Worm (Caenorhabditis elegans) whole organism, L2 larva: ENCODE measurements around the gene spex-3.

ENCODE experiments used
- C34F6.9 ChIP-seq: fragments of 150-350 bp; optimal IDR thresholded peaks from 2 replicates; lab custom pipeline; 2014; ENCODE audit warnings: missing biosample characterization, missing genetic modification characterization
- R02D3.7 ChIP-seq: fragments of 150-350 bp; optimal IDR thresholded peaks from 2 replicates; lab custom pipeline; 2014; ENCODE audit warnings: missing biosample characterization, missing genetic modification characterization
- Y55F3AM.14 ChIP-seq: fragments of 200-800 bp; sonication (Bioruptor generic); optimal IDR thresholded peaks from 2 replicates; lab custom pipeline; 2018; ENCODE audit warnings: mild to moderate bottlenecking, missing genetic modification characterization, missing compliant biosample characterization
- ZK546.5 ChIP-seq: sonication (generic microtip); optimal IDR thresholded peaks from 2 replicates; lab custom pipeline; 2017; ENCODE audit warnings: missing biosample characterization, missing genetic modification characterization
- alr-1 ChIP-seq: fragments of 150-350 bp; optimal IDR thresholded peaks from 2 replicates; lab custom pipeline; 2014; ENCODE audit warnings: missing biosample characterization, missing genetic modification characterization
- ceh-16 ChIP-seq: fragments of 150-350 bp; optimal IDR thresholded peaks from 2 replicates; lab custom pipeline; 2014; ENCODE audit warnings: missing biosample characterization, missing genetic modification characterization
- ceh-82 ChIP-seq: fragments of 150-350 bp; optimal IDR thresholded peaks from 2 replicates; lab custom pipeline; 2014; ENCODE audit warnings: missing biosample characterization, missing genetic modification characterization
- crh-2 ChIP-seq: sonication (generic microtip); optimal IDR thresholded peaks from 2 replicates; lab custom pipeline; 2017; ENCODE audit warnings: missing biosample characterization, missing genetic modification characterization
- dmd-4 ChIP-seq: sonication (generic microtip); optimal IDR thresholded peaks from 2 replicates; lab custom pipeline; 2017; ENCODE audit warnings: missing biosample characterization, missing genetic modification characterization
- egl-27 ChIP-seq: sonication (generic microtip); optimal IDR thresholded peaks from 3 replicates; lab custom pipeline; 2017; ENCODE audit warnings: missing biosample characterization, missing genetic modification reagents, missing genetic modification characterization
- elt-1 ChIP-seq: fragments of 150-350 bp; optimal IDR thresholded peaks from 2 replicates; lab custom pipeline; 2014; ENCODE audit warnings: missing biosample characterization, missing genetic modification characterization
- lin-13 ChIP-seq: fragments of 150-350 bp; optimal IDR thresholded peaks from 2 replicates; lab custom pipeline; 2014; ENCODE audit warnings: missing biosample characterization, missing genetic modification reagents, missing genetic modification characterization
- lsy-2 ChIP-seq, 2 experiments: fragments of 150-350 bp in 1 of 2; sonication (generic microtip) in 1 of 2; optimal IDR thresholded peaks; 2 replicates each; lab custom pipeline; 2014 to 2017; ENCODE audit warnings: missing biosample characterization in 2 of 2, missing genetic modification characterization in 2 of 2
- nhr-10 ChIP-seq: sonication (generic microtip); optimal IDR thresholded peaks from 2 replicates; lab custom pipeline; 2017; ENCODE audit warnings: missing biosample characterization, missing genetic modification characterization
- nhr-11 ChIP-seq: fragments of 150-350 bp; optimal IDR thresholded peaks from 2 replicates; lab custom pipeline; 2014; ENCODE audit warnings: missing biosample characterization, missing genetic modification characterization
- nhr-12 ChIP-seq: fragments of 150-350 bp; optimal IDR thresholded peaks from 2 replicates; lab custom pipeline; 2014; ENCODE audit warnings: missing biosample characterization, missing genetic modification characterization
- nhr-21 ChIP-seq: fragments of 150-350 bp; optimal IDR thresholded peaks from 2 replicates; lab custom pipeline; 2014; ENCODE audit warnings: missing biosample characterization, missing genetic modification characterization
- nhr-25 ChIP-seq: fragments of 150-350 bp; sonication (generic microtip); optimal IDR thresholded peaks from 3 replicates; lab custom pipeline; 2014; ENCODE audit warnings: missing biosample characterization, missing genetic modification characterization
- nhr-6 ChIP-seq: fragments of 150-350 bp; optimal IDR thresholded peaks from 2 replicates; lab custom pipeline; 2014; ENCODE audit warnings: missing biosample characterization, missing genetic modification characterization
- peb-1 ChIP-seq: fragments of 150-350 bp; optimal IDR thresholded peaks from 2 replicates; lab custom pipeline; 2014; ENCODE audit warnings: missing biosample characterization, missing genetic modification characterization
- sem-4 ChIP-seq: fragments of 150-350 bp; optimal IDR thresholded peaks from 2 replicates; lab custom pipeline; 2014; ENCODE audit warnings: missing biosample characterization, missing genetic modification reagents, missing genetic modification characterization
- skn-1 ChIP-seq: sonication (generic microtip); optimal IDR thresholded peaks from 2 replicates; lab custom pipeline; 2017; ENCODE audit warnings: missing biosample characterization, missing genetic modification characterization
- sma-3 ChIP-seq: sonication (generic microtip); optimal IDR thresholded peaks from 2 replicates; lab custom pipeline; 2016; ENCODE audit warnings: missing genetic modification reagents, missing genetic modification characterization, missing compliant biosample characterization
- sma-9 ChIP-seq, 2 experiments: fragments of 150-350 bp in 1 of 2; sonication (generic microtip) in 1 of 2; optimal IDR thresholded peaks; 2 replicates each; lab custom pipeline; 2014 to 2016; ENCODE audit warnings: missing genetic modification characterization in 2 of 2, mild to moderate bottlenecking in 1 of 2, missing biosample characterization in 1 of 2, missing compliant biosample characterization in 1 of 2, missing genetic modification reagents in 1 of 2, moderate library complexity in 1 of 2
- snpc-4 ChIP-seq: fragments of 150-350 bp; optimal IDR thresholded peaks from 2 replicates; lab custom pipeline; 2014; ENCODE audit warnings: missing biosample characterization, missing genetic modification characterization
- unc-55 ChIP-seq: fragments of 150-350 bp; sonication (generic microtip); optimal IDR thresholded peaks from 3 replicates; lab custom pipeline; 2014; ENCODE audit warnings: missing biosample characterization, missing genetic modification reagents, missing genetic modification characterization
- unc-62 ChIP-seq: fragments of 150-350 bp; optimal IDR thresholded peaks from 2 replicates; lab custom pipeline; 2014; ENCODE audit warnings: missing biosample characterization, missing genetic modification reagents, missing genetic modification characterization
- zag-1 ChIP-seq: fragments of 150-350 bp; optimal IDR thresholded peaks from 2 replicates; lab custom pipeline; 2014; ENCODE audit warnings: missing biosample characterization, missing genetic modification characterization
- ztf-4 ChIP-seq: fragments of 150-350 bp; optimal IDR thresholded peaks from 2 replicates; lab custom pipeline; 2014; ENCODE audit warnings: missing biosample characterization, missing genetic modification characterization

Gene spex-3

ce11 chrIII:1702337-1702736 lies at the start of gene spex-3:
Gene spex-3 (minus strand): TSS chrIII:1702437.
- TF ChIP-seq nhr-12 (tag; lab: Kevin White, UChicago) (no peak), sma-3 (GFP tag; lab: Kevin White, UChicago) (no peak), nhr-21 (tag; lab: Kevin White, UChicago) (no peak), unc-55 (no peak), sma-9 (GFP tag; optimal IDR thresholded peaks at IDR 0.05; lab: Kevin White, UChicago) (no peak), sma-9 (tag; optimal IDR thresholded peaks at IDR 0.05; lab: Kevin White, UChicago) (no peak), crh-2 (tag; lab: Kevin White, UChicago) (no peak), lin-13 (GFP tag; lab: Kevin White, UChicago) (no peak), sem-4 (tag; lab: Kevin White, UChicago) (no peak), ZK546.5 (tag; lab: Kevin White, UChicago) (no peak)

ce11 chrIII:1745450-1746127 lies 43.4 kb upstream of the spex-3 start:
- peak; percentile 6 for TF ChIP-seq zag-1 (tag; lab: Kevin White, UChicago)
- TF ChIP-seq nhr-12 (tag; lab: Kevin White, UChicago): no peak
- TF ChIP-seq, all 48 proteins: peak for 1

- TF ChIP-seq sma-9 (GFP tag; optimal IDR thresholded peaks at IDR 0.05; lab: Kevin White, UChicago): peak; percentile 11
- TF ChIP-seq sma-9 (tag; optimal IDR thresholded peaks at IDR 0.05; lab: Kevin White, UChicago): no peak
- no peak for TF ChIP-seq elt-1
Measured at ce11 chrIII:1744486-1744885, 42.2 kb upstream of the spex-3 start.

- TF ChIP-seq lsy-2 (tag; optimal IDR thresholded peaks at IDR 0.05; lab: Kevin White, UChicago) (peak in 1 of 2 experiments; percentile 3), sma-9 (GFP tag; optimal IDR thresholded peaks at IDR 0.05; lab: Kevin White, UChicago) (peak; percentile 41), sma-9 (tag; optimal IDR thresholded peaks at IDR 0.05; lab: Kevin White, UChicago) (no peak), ceh-82 (tag; lab: Kevin White, UChicago) (no peak), C34F6.9 (peak; percentile 9), nhr-21 (tag; lab: Kevin White, UChicago) (no peak)
Measured at ce11 chrIII:1743488-1744020, 41.3 kb upstream of the spex-3 start.

- peak; percentile 20 for TF ChIP-seq unc-55
- TF ChIP-seq snpc-4 (tag; lab: Kevin White, UChicago): no peak
- TF ChIP-seq, all 48 proteins: peak for 1
Measured at ce11 chrIII:1743081-1743480, 40.8 kb upstream of the spex-3 start.

ce11 chrIII:1733412-1733811 lies 31.2 kb upstream of the spex-3 start:
- no peak for TF ChIP-seq ztf-4 (tag; lab: Kevin White, UChicago)
- TF ChIP-seq unc-62 (GFP tag; lab: Kevin White, UChicago): no peak
- TF ChIP-seq crh-2 (tag; lab: Kevin White, UChicago): no peak
- no peak for TF ChIP-seq ceh-16 (tag; lab: Kevin White, UChicago)
- no peak for TF ChIP-seq sem-4 (tag; lab: Kevin White, UChicago)
- TF ChIP-seq C34F6.9: no peak
- no peak for TF ChIP-seq peb-1 (tag; lab: Kevin White, UChicago)
- TF ChIP-seq dmd-4: no peak
- no peak for TF ChIP-seq Y55F3AM.14 (GFP tag; lab: Kevin White, UChicago)
- no peak for TF ChIP-seq nhr-25 (tag; lab: Kevin White, UChicago)
- no peak for TF ChIP-seq sma-9 (GFP tag; optimal IDR thresholded peaks at IDR 0.05; lab: Kevin White, UChicago)
- TF ChIP-seq sma-9 (tag; optimal IDR thresholded peaks at IDR 0.05; lab: Kevin White, UChicago): no peak
- TF ChIP-seq nhr-11: no peak
- no peak for TF ChIP-seq nhr-10 (tag; lab: Kevin White, UChicago)
- no peak for TF ChIP-seq R02D3.7 (tag; lab: Kevin White, UChicago)
- TF ChIP-seq unc-55: no peak
- no peak for TF ChIP-seq lin-13 (GFP tag; lab: Kevin White, UChicago)
- no peak for TF ChIP-seq zag-1 (tag; lab: Kevin White, UChicago)
- no peak for TF ChIP-seq alr-1

ce11 chrIII:1733001-1733400 lies 30.8 kb upstream of the spex-3 start, which contains the start of gene ser-4:
Gene ser-4 (minus strand): TSS chrIII:1733101.
- TF ChIP-seq peb-1 (tag; lab: Kevin White, UChicago) (no peak), dmd-4 (no peak), alr-1 (no peak), lin-13 (GFP tag; lab: Kevin White, UChicago) (no peak), skn-1 (tag; lab: Kevin White, UChicago) (no peak), nhr-10 (tag; lab: Kevin White, UChicago) (no peak), elt-1 (no peak), egl-27 (tag; lab: Kevin White, UChicago) (no peak), nhr-6 (tag; lab: Kevin White, UChicago) (no peak)
